Worm (Caenorhabditis elegans) whole organism, young adult: ENCODE results near the gene K08E7.6.

Experiments used
- ZK185.1 ChIP-seq: sonication (generic microtip); optimal IDR thresholded peaks from 2 replicates; lab custom pipeline; 2016; ENCODE audit warnings: mild to moderate bottlenecking, missing genetic modification characterization, missing compliant biosample characterization; ENCODE audit not compliant: poor library complexity, severe bottlenecking
- unc-130 ChIP-seq: sonication (generic microtip); optimal IDR thresholded peaks from 2 replicates; lab custom pipeline; 2016; ENCODE audit warnings: missing genetic modification reagents, missing genetic modification characterization, missing compliant biosample characterization
- ztf-26 ChIP-seq: sonication (generic microtip); optimal IDR thresholded peaks from 2 replicates; lab custom pipeline; 2017; ENCODE audit warnings: missing genetic modification characterization, missing compliant biosample characterization

- TF ChIP-seq unc-130 = no peak
- TF ChIP-seq ztf-26 (tag; lab: Kevin White, UChicago) = no peak
- no peak for TF ChIP-seq ZK185.1 (tag; lab: Kevin White, UChicago)
Measured at ce11 chrIV:12581046-12581445, at the start of gene K08E7.6.
